Fruit fly (Drosophila melanogaster) S2 (cell line): ENCODE measurements around the gene CG17776.

Experiments
- CG8478 ChIP-seq: fragments of >200 bp; optimal IDR thresholded peaks from 2 replicates; lab custom pipeline; 2018
- CTCF ChIP-seq, 2 experiments: fragments of >200 bp; optimal IDR thresholded peaks; 2 replicates each; lab custom pipeline; 2018

- TF ChIP-seq CTCF (optimal IDR thresholded peaks at IDR 0.05; lab: Kevin White, UChicago) (no peak), CG8478 (lab: Kevin White, UChicago) (no peak)
These were observed 13.7 kb downstream of the CG17776 start for dm6 chrX:2198272-2198571.
